Fruit fly (Drosophila melanogaster) ovary, adult (tissue): ENCODE results near the gene Cpr66D.

Experiments used
- CG17801 ChIP-seq: fragments of 200-800 bp; optimal IDR thresholded peaks from 2 replicates; lab custom pipeline; 2019; ENCODE audit warnings: missing biosample characterization, mild to moderate bottlenecking, missing genetic modification characterization, moderate library complexity; ENCODE audit not compliant: partially characterized antibody

Cpr66D gene

DNA sequence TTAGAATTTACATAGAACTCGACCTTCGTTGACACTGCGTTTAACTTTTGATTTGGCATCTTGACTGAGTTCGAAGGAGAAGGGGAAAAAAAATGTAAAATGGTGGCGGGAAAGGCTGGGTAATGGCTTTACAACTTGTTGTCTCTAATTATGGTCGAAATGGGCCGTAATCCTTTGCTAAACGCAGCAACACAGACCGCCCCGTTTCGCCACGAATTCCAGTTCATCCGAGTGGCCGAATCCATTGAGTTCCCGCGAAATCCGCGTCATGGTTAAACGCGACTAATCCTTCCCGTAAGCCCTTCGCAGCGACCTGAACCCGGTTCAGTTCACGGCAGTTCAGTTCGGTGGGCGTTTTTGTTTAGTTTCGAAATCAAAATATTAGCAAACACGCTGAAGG, 25.9 kb downstream of the Cpr66D start:
- no peak for TF ChIP-seq CG17801 (GFP tag; lab: Kevin White, UChicago)

dm6 chr3L:8667809-8668593, 27.8 kb downstream of the Cpr66D start:
- TF ChIP-seq CG17801 (GFP tag; lab: Kevin White, UChicago) = no peak

DNA sequence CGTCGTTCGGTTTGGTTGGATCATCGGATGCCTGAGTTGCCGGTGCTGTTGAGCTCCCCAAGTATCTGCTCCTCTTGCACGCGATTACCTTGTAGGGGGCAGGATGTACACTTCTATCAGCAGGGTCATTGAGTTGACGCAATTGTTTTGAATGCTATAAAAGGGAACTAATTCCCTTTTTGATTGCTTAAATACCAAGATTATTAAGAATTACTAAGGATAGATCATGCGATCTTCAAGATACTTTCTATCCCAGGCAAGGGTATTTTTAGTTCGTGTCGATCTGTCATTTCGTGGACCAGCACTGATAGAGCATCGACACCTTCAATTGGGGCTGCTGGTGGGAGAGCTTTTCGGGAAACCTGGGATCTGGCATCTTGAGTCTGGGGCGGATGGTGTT, 28.8 kb downstream of the Cpr66D start:
- no peak for TF ChIP-seq CG17801 (GFP tag; lab: Kevin White, UChicago)

dm6 chr3L:8669847-8670622, 29.8 kb downstream of the Cpr66D start:
- TF ChIP-seq CG17801 (GFP tag; lab: Kevin White, UChicago) = no peak

DNA sequence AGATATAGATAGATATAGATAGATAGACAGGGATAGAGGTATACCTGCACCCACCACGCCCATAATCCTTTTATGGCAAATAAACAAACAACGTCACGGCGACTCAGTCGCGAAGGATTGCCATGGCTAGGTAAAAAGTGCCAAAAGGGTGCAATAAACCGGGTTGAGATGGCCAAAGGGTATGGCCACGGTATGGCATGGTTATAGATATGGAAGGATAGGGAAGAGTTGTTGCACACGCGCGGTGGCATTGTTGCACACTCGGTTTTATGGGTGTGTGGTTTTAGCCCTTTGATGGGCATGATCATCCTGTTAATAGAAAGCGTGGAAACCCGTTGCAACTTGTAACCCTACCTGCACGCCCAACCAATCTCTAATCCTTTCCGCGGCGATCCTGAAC, 30.7 kb downstream of the Cpr66D start:
- no peak for TF ChIP-seq CG17801 (GFP tag; lab: Kevin White, UChicago)

DNA sequence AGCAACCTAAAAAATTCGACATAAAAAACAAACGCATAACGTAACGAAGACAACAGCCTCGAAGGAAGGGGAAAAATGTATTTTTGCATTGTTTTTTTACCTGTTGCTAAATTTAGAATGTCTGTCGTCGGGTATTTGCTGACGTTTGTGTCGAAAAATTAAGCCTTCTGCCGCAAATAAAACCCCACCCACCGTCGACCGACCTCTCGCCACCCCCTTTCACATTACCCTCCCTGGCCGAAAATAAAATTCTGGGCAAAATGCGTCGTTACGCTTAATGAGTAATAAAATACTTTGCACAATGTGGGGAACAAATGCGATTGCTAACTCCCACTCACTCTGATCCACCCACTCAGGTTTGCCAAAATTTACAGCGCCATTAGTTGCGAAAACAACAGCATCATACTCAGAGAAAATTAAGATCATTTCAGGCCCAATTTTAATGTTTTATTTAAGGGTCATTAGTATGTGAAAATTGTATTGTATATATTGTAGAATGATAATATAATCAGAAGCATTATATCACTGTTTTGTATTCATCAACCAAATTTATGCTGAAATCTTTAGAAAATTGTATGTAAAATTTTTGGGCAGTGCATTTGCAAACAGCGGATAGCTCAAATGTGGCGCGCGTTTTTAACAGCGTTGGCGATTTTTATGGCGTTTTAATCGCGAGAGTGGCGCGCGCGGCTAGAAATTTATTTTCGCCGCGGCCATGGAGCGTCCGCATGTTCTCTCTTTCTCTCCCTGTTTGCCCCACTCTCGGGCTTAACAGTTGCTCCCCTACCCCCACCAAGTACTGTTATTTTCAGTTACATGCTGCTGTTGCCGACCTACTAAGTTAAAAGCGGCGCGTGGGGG, 32.2 kb downstream of the Cpr66D start:
- TF ChIP-seq CG17801 (GFP tag; lab: Kevin White, UChicago) = no peak

- no peak for TF ChIP-seq CG17801 (GFP tag; lab: Kevin White, UChicago)
Measured at dm6 chr3L:8673377-8674000, 33.2 kb downstream of the Cpr66D start.

DNA sequence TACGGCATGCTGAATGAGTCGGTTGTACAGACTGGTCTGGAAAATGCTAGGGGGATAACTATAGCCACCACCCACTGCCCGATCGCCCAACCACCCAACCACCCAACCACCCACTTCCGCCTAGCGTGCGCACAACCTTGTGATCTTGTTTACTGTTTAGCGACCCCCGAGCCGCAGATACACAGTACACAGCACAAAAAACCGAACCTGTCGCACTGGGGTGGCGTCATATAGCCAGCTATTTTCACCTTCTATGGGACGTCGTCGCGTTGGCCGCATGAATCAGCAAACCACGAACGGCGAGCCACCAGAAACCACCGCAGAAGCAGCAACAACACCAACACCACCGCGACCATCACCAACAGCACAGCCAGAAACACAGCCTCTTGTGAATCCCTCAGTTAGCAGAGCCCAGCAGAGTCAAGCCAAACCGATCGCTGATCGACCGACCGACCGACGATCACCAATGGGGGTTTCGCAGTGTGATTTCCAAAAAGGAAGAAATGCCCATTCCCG, 34.8 kb downstream of the Cpr66D start:
- TF ChIP-seq CG17801 (GFP tag; lab: Kevin White, UChicago) = no peak

DNA sequence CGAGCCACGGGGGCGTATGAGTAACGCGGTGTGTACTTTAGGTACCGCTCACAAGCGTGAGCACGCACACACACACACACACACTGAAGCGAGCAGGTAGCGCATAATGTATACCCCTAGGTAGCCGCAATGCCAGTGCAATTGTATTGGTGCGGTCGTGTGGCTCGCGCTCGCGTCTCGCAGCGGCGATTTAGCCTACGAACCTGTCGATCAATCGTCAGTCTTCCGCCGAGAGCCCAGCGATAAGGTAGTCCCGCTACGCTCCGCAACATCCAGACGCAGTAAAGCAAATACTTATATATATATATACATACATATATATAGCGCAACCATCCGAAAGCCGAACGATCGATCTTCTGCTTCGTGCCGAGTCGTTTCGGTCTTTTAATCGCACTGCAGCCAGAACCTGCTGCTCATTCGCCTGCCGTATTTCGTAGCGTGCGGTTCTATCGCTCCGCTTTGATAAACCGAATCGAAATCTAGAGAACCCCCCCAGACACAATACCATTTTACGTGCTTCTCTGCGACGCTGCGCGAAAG, 35.4 kb downstream of the Cpr66D start, which contains the start of gene hry:
Gene hry (plus strand): TSS at position 215 of the 540 bp plus-strand sequence.
- TF ChIP-seq CG17801 (GFP tag; lab: Kevin White, UChicago) = peak; percentile 88

dm6 chr3L:8676500-8676899, 36.3 kb downstream of the Cpr66D start:
- no peak for TF ChIP-seq CG17801 (GFP tag; lab: Kevin White, UChicago)

DNA sequence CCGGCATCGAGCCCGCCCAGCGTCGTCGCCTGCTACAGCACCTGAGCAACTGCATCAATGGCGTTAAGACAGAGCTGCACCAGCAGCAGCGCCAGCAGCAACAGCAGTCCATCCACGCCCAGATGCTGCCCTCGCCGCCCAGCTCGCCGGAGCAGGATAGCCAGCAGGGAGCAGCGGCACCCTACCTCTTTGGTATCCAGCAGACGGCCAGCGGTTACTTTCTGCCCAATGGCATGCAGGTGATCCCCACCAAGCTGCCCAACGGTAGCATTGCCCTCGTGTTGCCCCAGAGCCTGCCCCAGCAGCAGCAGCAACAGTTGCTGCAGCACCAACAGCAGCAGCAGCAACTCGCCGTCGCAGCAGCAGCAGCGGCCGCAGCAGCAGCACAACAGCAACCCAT, 37.5 kb downstream of the Cpr66D start:
- no peak for TF ChIP-seq CG17801 (GFP tag; lab: Kevin White, UChicago)

DNA sequence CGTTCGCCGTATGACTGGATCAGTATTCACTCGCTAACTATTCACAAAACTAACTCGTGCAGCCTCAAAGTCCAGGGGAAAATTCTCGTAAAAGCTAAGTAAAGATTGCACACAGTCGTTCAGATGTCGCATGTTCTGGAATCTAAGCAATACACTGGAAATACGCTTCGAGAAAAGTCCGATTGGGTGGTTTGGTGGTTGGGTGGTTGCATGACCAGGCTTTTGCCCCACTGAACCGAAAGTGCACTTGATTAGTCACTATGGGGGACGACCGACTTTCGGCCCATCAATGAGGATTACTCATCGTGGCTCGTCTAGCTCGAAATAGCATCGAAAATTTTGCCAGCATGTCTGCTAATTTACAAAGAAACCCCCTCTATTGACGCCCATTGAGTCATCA, 40.1 kb downstream of the Cpr66D start:
- no peak for TF ChIP-seq CG17801 (GFP tag; lab: Kevin White, UChicago)

dm6 chr3L:8681271-8681670, 41.0 kb downstream of the Cpr66D start:
- no peak for TF ChIP-seq CG17801 (GFP tag; lab: Kevin White, UChicago)
